Fruit fly (Drosophila melanogaster): ENCODE data around the gene Eip75B.

DNA sequence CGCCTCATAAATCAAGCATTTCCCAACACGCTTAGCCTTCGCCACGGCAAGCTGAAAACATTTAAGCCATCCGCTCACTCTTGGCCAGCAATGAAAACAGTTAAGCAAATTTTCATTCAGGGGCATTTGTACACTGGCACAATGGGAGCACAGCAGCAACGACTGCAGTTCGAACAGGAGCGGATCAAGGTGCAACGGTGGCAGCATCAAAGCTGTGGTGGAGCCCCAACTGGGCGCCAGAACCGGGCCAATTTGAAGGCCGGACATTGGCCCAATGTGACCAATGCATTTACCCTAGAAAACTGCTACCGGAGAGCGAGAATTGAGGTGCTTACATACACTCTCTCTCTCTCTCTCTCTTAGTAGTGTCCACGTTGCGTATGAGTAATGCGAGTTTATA, 42.6 kb downstream of the Eip75B start:
- TF ChIP-seq ttk (optimal IDR thresholded peaks at IDR 0.05) (no peak), h (optimal IDR thresholded peaks at IDR 0.05) (no peak), Myc (optimal IDR thresholded peaks at IDR 0.05) (no peak), Sin3A (optimal IDR thresholded peaks at IDR 0.05) (no peak), psq (optimal IDR thresholded peaks at IDR 0.05) (no peak)
